Worm (Caenorhabditis elegans) whole organism, midembryonic: ENCODE data around the gene Y19D10B.6.

ENCODE experiments used
- ref-1 ChIP-seq: fragments of 200-800 bp; sonication (Bioruptor generic); conservative IDR thresholded peaks from 2 replicates; pipeline ENCODE4 v1.3.6; 2022; ENCODE audit warnings: missing genetic modification reagents, missing genetic modification characterization, missing compliant biosample characterization
- ztf-29 ChIP-seq: fragments of 200-800 bp; sonication (Bioruptor generic); IDR thresholded peaks from 2 replicates; pipeline ENCODE4 v1.3.6; 2022; ENCODE audit warnings: missing genetic modification reagents, missing genetic modification characterization, missing compliant biosample characterization

ce11 chrV:2326378-2326777 lies 5.5 kb upstream of the Y19D10B.6 start, which contains the start of gene pud-4:
- TF ChIP-seq ztf-29 (GFP tag; lab: Robert Waterston, UW) (no peak), ref-1 (GFP tag; lab: Robert Waterston, UW) (no peak)
